Worm (Caenorhabditis elegans) whole organism, L2 larva: ENCODE data around the gene C56G2.9.

ENCODE experiments used
- ama-1 ChIP-seq: fragments of 150-350 bp; optimal IDR thresholded peaks from 2 replicates; lab custom pipeline; 2018; ENCODE audit warnings: inconsistent platforms
- ceh-82 ChIP-seq: fragments of 150-350 bp; optimal IDR thresholded peaks from 2 replicates; lab custom pipeline; 2014; ENCODE audit warnings: missing biosample characterization, missing genetic modification characterization
- lin-11 ChIP-seq: fragments of 150-350 bp; sonication (generic microtip); optimal IDR thresholded peaks from 2 replicates; lab custom pipeline; 2014; ENCODE audit warnings: missing biosample characterization, missing genetic modification characterization, inconsistent platforms, mixed read lengths
- lin-39 ChIP-seq: fragments of 150-350 bp; optimal IDR thresholded peaks from 2 replicates; lab custom pipeline; 2014; ENCODE audit warnings: missing biosample characterization, missing genetic modification reagents, missing genetic modification characterization
- mdl-1 ChIP-seq, 2 experiments: fragments of 150-350 bp in 1 of 2; sonication (generic microtip) in 1 of 2; optimal IDR thresholded peaks; 2 replicates each; lab custom pipeline; 2017; ENCODE audit warnings: missing biosample characterization in 2 of 2, missing genetic modification characterization in 2 of 2
- nhr-237 ChIP-seq: fragments of 150-350 bp; optimal IDR thresholded peaks from 2 replicates; lab custom pipeline; 2014; ENCODE audit warnings: missing biosample characterization, missing genetic modification characterization
- nhr-6 ChIP-seq: fragments of 150-350 bp; optimal IDR thresholded peaks from 2 replicates; lab custom pipeline; 2014; ENCODE audit warnings: missing biosample characterization, missing genetic modification characterization

DNA sequence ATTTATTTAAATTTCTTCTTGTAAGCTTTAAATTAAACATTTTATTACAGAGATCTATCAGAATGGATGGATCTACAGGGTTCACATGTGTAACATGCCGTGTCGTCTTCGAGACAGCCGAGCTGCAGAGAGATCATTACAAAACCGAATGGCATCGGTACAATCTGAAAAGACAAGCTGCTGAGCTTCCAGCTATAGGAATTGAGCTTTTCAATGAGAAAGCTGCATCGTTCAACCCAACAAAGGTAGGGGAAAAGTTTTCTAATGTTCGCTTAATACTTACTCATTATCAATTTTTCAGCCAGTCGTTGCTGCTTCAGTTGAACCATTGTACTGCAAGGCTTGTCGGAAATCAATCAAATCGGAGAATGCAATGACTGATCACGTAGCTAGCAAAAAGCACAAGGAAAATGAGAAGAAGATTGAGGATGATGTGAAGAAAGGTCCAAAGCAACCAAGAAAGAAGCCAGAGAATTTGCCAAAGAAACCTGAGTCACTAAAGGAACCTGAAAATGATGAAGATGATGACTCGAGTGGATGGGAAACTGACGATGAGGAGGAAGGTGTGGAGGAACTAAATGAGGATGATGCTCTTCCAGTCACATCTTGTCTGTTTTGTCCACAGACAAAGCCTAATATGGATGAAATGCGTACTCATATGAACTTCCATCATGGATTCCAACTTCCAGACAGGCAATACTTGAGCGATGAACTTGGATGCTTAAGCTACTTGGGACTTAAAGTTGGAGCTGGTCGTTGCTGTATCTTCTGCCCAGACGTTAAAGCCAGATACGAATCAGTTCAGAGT is 38.7 kb upstream of the C56G2.9 start, which contains the start of gene znf-622:
- TF ChIP-seq ama-1 (lab: Kevin White, UChicago) (no peak), lin-11 (tag; lab: Kevin White, UChicago) (no peak), nhr-237 (no peak), nhr-6 (tag; lab: Kevin White, UChicago) (no peak), ceh-82 (no peak), mdl-1 (tag; optimal IDR thresholded peaks at IDR 0.05; lab: Kevin White, UChicago) (no peak), lin-39 (tag; lab: Kevin White, UChicago) (no peak)
